Worm (Caenorhabditis elegans): ENCODE results near the gene ZC395.11.

ZC395.11 gene

ce11 chrIII:5258918-5259317 lies 27.2 kb downstream of the ZC395.11 start, which contains the start of gene gop-2:
gop-2 (plus strand) TSS chrIII:5259023.
- TF ChIP-seq Y105C5A.15 (GFP tag; IDR thresholded peaks at IDR 0.05) (no peak), ztf-11 (tag; optimal IDR thresholded peaks at IDR 0.05) (no peak), unc-62 (GFP tag; optimal IDR thresholded peaks at IDR 0.05 in 1 of 2) (peak in 1 of 2 experiments; percentile 92), unc-62 (tag; optimal IDR thresholded peaks at IDR 0.05) (no peak), nhr-48 (tag; optimal IDR thresholded peaks at IDR 0.05) (no peak), nhr-6 (tag; optimal IDR thresholded peaks at IDR 0.05) (no peak), dmd-9 (GFP tag; IDR thresholded peaks at IDR 0.05) (no peak), cey-2 (tag; optimal IDR thresholded peaks at IDR 0.05; ENCODE audit: borderline replicate concordance, insufficient read depth) (no peak), F26F4.8 (GFP tag; conservative IDR thresholded peaks at IDR 0.05) (no peak), saeg-2 (GFP tag; IDR thresholded peaks at IDR 0.05) (no peak), pha-4 (GFP tag; IDR thresholded peaks at IDR 0.05) (no peak), pha-4 (tag; optimal IDR thresholded peaks at IDR 0.05) (no peak), lin-29 (GFP tag; IDR thresholded peaks at IDR 0.05) (no peak), ama-1 (optimal IDR thresholded peaks at IDR 0.05) (peak; percentile 24), nhr-41 (GFP tag; IDR thresholded peaks at IDR 0.05) (no peak), lir-3 (tag; optimal IDR thresholded peaks at IDR 0.05) (no peak)

- TF ChIP-seq ztf-11 (tag; optimal IDR thresholded peaks at IDR 0.05) (no peak), nhr-77 (tag; optimal IDR thresholded peaks at IDR 0.05) (no peak), daf-8 (GFP tag; IDR thresholded peaks at IDR 0.05) (no peak), hmg-1.1 (GFP tag; IDR thresholded peaks at IDR 0.05) (no peak), T20F7.1 (GFP tag; optimal IDR thresholded peaks at IDR 0.05) (peak; percentile 88), F26F4.8 (GFP tag; conservative IDR thresholded peaks at IDR 0.05) (no peak), aha-1 (tag) (no peak), nhr-6 (tag; optimal IDR thresholded peaks at IDR 0.05) (no peak)
These were observed 32.0 kb downstream of the ZC395.11 start, which contains the start of the genes sumv-1 and gop-1 for ce11 chrIII:5254108-5254507. sumv-1 (minus strand) TSS chrIII:5254187. gop-1 (plus strand) TSS chrIII:5254438.

- TF ChIP-seq Y5F2A.4 (GFP tag; optimal IDR thresholded peaks at IDR 0.05) = no peak
- TF ChIP-seq unc-62 (GFP tag; optimal IDR thresholded peaks at IDR 0.05 in 1 of 2) = peak in 1 of 2 experiments; percentile 8
- no peak for TF ChIP-seq unc-62 (tag; optimal IDR thresholded peaks at IDR 0.05)
These were observed 37.4 kb downstream of the ZC395.11 start for ce11 chrIII:5248706-5249105.

- TF ChIP-seq ceh-82 (tag; optimal IDR thresholded peaks at IDR 0.05) (no peak), F44E2.7 (GFP tag; IDR thresholded peaks at IDR 0.05) (no peak)
These were observed 41.0 kb downstream of the ZC395.11 start for ce11 chrIII:5245067-5245466.

ce11 chrIII:5244539-5244938 lies 41.6 kb downstream of the ZC395.11 start, which contains the start of gene cnd-1:
cnd-1 (minus strand) TSS chrIII:5244639.
- TF ChIP-seq unc-62 (GFP tag; optimal IDR thresholded peaks at IDR 0.05 in 1 of 2) (peak in 1 of 2 experiments; percentile 58), unc-62 (tag; optimal IDR thresholded peaks at IDR 0.05) (no peak), F37D6.2 (tag; optimal IDR thresholded peaks at IDR 0.05) (no peak), ama-1 (optimal IDR thresholded peaks at IDR 0.05) (no peak)

- TF ChIP-seq unc-130 (GFP tag; optimal IDR thresholded peaks at IDR 0.05) (no peak), jun-1 (tag; optimal IDR thresholded peaks at IDR 0.05) (no peak), spr-1 (tag; optimal IDR thresholded peaks at IDR 0.05) (no peak), ces-1 (GFP tag; optimal IDR thresholded peaks at IDR 0.05) (no peak)
These were observed 44.3 kb downstream of the ZC395.11 start for ce11 chrIII:5241854-5242253.

- TF ChIP-seq nhr-28 (tag; optimal IDR thresholded peaks at IDR 0.05) (peak; percentile 79), lin-38 (GFP tag; IDR thresholded peaks at IDR 0.05) (no peak)
These were observed 50.0 kb downstream of the ZC395.11 start, which contains the start of gene prx-10 for ce11 chrIII:5236104-5236503. prx-10 (plus strand) TSS chrIII:5236404.

Data from whole organism, L4 larva.